Fruit fly (Drosophila melanogaster) whole organism, pupa: Measurements from ENCODE around the gene TotX.

Experiments
- CG10348 ChIP-seq: fragments of 200-800 bp; sonication (Bioruptor generic); IDR thresholded peaks from 2 replicates; pipeline ENCODE4 v1.3.6; 2022; ENCODE audit warnings: missing biosample characterization, missing genetic modification characterization
- CG13204 ChIP-seq: fragments of 200-800 bp; sonication (Bioruptor generic); optimal IDR thresholded peaks from 2 replicates; lab custom pipeline; 2018; ENCODE audit warnings: missing biosample characterization, mild to moderate bottlenecking, missing genetic modification characterization, moderate library complexity
- CG14655 ChIP-seq: fragments of 200-800 bp; sonication (Bioruptor generic); optimal IDR thresholded peaks from 3 replicates; lab custom pipeline; 2017; ENCODE audit warnings: mild to moderate bottlenecking, missing biosample characterization, missing genetic modification reagents, missing genetic modification characterization
- CG34367 ChIP-seq: fragments of 200-800 bp; sonication (Bioruptor generic); optimal IDR thresholded peaks from 2 replicates; lab custom pipeline; 2018; ENCODE audit warnings: missing biosample characterization, mild to moderate bottlenecking, missing genetic modification characterization
- CG8301 ChIP-seq: fragments of 200-800 bp; sonication (Bioruptor generic); optimal IDR thresholded peaks from 2 replicates; lab custom pipeline; 2018; ENCODE audit warnings: missing biosample characterization, mild to moderate bottlenecking, missing genetic modification characterization
- EcR ChIP-seq: fragments of 200-800 bp; sonication (Bioruptor generic); optimal IDR thresholded peaks from 3 replicates; lab custom pipeline; 2019; ENCODE audit warnings: missing biosample characterization, missing genetic modification characterization, mild to moderate bottlenecking, moderate library complexity, missing genetic modification reagents
- fd96Ca ChIP-seq: fragments of 200-800 bp; sonication (Bioruptor generic); IDR thresholded peaks from 3 replicates; pipeline ENCODE4 v1.3.6; 2022; ENCODE audit warnings: missing biosample characterization, missing genetic modification characterization

DNA sequence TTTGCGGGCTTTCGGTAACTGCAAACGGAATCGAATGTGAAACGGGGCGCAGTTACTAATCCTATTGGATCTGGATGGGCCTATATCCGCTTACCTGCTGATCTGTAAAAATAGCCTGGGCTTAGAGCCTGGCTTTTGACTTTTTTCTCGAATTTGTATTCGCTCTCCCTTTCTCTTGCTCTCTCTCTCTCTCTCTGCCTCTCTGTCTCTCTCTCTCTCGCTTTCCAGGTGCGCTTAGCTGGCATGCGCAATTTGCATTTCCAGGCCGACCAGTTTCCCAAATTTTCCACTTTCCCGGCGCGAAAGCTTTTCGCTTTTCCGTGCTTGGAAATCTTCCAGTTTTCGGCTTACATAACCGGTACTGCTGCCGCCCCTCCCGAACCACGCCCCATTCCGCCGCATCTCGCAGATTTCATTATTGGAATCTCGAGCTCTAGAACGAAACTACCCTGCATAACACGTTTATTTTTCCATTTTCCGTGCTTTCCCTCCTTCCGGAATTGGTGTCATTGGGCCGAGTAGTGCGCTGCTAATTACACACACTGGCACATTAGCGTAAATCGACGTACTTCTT is 43.9 kb upstream of the TotX start:
- TF ChIP-seq CG14655 (GFP tag; lab: Kevin White, UChicago) (no peak), EcR (GFP tag; lab: Kevin White, UChicago) (no peak), CG13204 (GFP tag; lab: Kevin White, UChicago) (no peak), fd96Ca (GFP tag; lab: Robert Waterston, UW) (no peak), CG8301 (tag; lab: Kevin White, UChicago) (peak; percentile 8), CG10348 (GFP tag; lab: Robert Waterston, UW) (no peak), CG34367 (no peak)
